Fruit fly (Drosophila melanogaster): ENCODE results near the gene CG3987.

CG3987 gene

dm6 chr3R:15092784-15093183, 47.0 kb upstream of the CG3987 start:
- TF ChIP-seq brk (GFP tag; optimal IDR thresholded peaks at IDR 0.05) (no peak), Hr83 (GFP tag; optimal IDR thresholded peaks at IDR 0.05; ENCODE audit: poor library complexity, severe bottlenecking) (no peak), dmrt93B (GFP tag; optimal IDR thresholded peaks at IDR 0.05) (no peak), CG32264 (GFP tag; optimal IDR thresholded peaks at IDR 0.05) (no peak), br (GFP tag; optimal IDR thresholded peaks at IDR 0.05) (no peak), N (GFP tag; optimal IDR thresholded peaks at IDR 0.05) (no peak), usp (GFP tag; optimal IDR thresholded peaks at IDR 0.05) (no peak)

dm6 chr3R:15094218-15094928, 45.4 kb upstream of the CG3987 start:
- TF ChIP-seq rgr (GFP tag; optimal IDR thresholded peaks at IDR 0.05) (no peak), Sp1 (GFP tag; optimal IDR thresholded peaks at IDR 0.05) (peak; percentile 5), brk (GFP tag; optimal IDR thresholded peaks at IDR 0.05) (no peak), HLH106 (tag; optimal IDR thresholded peaks at IDR 0.05) (no peak), tai (GFP tag; optimal IDR thresholded peaks at IDR 0.05) (no peak), jim (GFP tag; optimal IDR thresholded peaks at IDR 0.05) (no peak), br (GFP tag; optimal IDR thresholded peaks at IDR 0.05) (peak; percentile 23), foxo (GFP tag; optimal IDR thresholded peaks at IDR 0.05) (peak in 1 of 2 experiments; percentile 28), OdsH (GFP tag; optimal IDR thresholded peaks at IDR 0.05) (peak; percentile 13), woc (GFP tag; optimal IDR thresholded peaks at IDR 0.05) (peak; percentile 77), fru (GFP tag; optimal IDR thresholded peaks at IDR 0.05) (peak; percentile 30), h (GFP tag; optimal IDR thresholded peaks at IDR 0.05) (peak; percentile 46), Myc (optimal IDR thresholded peaks at IDR 0.05) (peak; percentile 99)

dm6 chr3R:15094929-15095236, 44.9 kb upstream of the CG3987 start:
- TF ChIP-seq Dif (GFP tag; optimal IDR thresholded peaks at IDR 0.05; ENCODE audit: partially characterized antibody) (no peak), GATAd (GFP tag; optimal IDR thresholded peaks at IDR 0.05) (no peak), psq (GFP tag; optimal IDR thresholded peaks at IDR 0.05) (peak; percentile 39), dl (GFP tag; optimal IDR thresholded peaks at IDR 0.05; ENCODE audit: insufficient read depth in 1 of 2, partially characterized antibody in 2 of 2) (peak in 1 of 2 experiments; percentile 1)

dm6 chr3R:15095550-15096031, 44.2 kb upstream of the CG3987 start, which contains the start of gene CG6966:
Gene CG6966 (minus strand): TSS chr3R:15095631.
- peak; percentile 50 for TF ChIP-seq psq (GFP tag; optimal IDR thresholded peaks at IDR 0.05)
- peak; percentile 78 for TF ChIP-seq ey (GFP tag; optimal IDR thresholded peaks at IDR 0.05)
- TF ChIP-seq Hnf4 (GFP tag; optimal IDR thresholded peaks at IDR 0.05), result peak; percentile 91
- TF ChIP-seq foxo (GFP tag; optimal IDR thresholded peaks at IDR 0.05), result peak; percentile 14 to 90
- TF ChIP-seq Hr83 (GFP tag; optimal IDR thresholded peaks at IDR 0.05; ENCODE audit: poor library complexity, severe bottlenecking), result peak; percentile 86
- no peak for TF ChIP-seq N (GFP tag; optimal IDR thresholded peaks at IDR 0.05)
- no peak for TF ChIP-seq tai (GFP tag; optimal IDR thresholded peaks at IDR 0.05)
- TF ChIP-seq HLH106 (tag; optimal IDR thresholded peaks at IDR 0.05), result peak; percentile 82
- peak; percentile 98 for TF ChIP-seq Dif (GFP tag; optimal IDR thresholded peaks at IDR 0.05; ENCODE audit: partially characterized antibody)
- TF ChIP-seq CrebA (GFP tag; optimal IDR thresholded peaks at IDR 0.05; ENCODE audit: borderline replicate concordance), result no peak
- no peak for TF ChIP-seq Abd-B (GFP tag; optimal IDR thresholded peaks at IDR 0.05)
- TF ChIP-seq Mio (GFP tag; optimal IDR thresholded peaks at IDR 0.05), result peak; percentile 79
- no peak for TF ChIP-seq Hr78 (GFP tag; optimal IDR thresholded peaks at IDR 0.05)
- TF ChIP-seq dmrt93B (GFP tag; optimal IDR thresholded peaks at IDR 0.05), result peak; percentile 95
- TF ChIP-seq GATAd (GFP tag; optimal IDR thresholded peaks at IDR 0.05), result peak; percentile 85
- TF ChIP-seq Vsx2 (GFP tag; optimal IDR thresholded peaks at IDR 0.05; ENCODE audit: partially characterized antibody), result peak; percentile 75
- peak; percentile 88 for TF ChIP-seq h (GFP tag; optimal IDR thresholded peaks at IDR 0.05)
- no peak for TF ChIP-seq lola (GFP tag; optimal IDR thresholded peaks at IDR 0.05)
- TF ChIP-seq Jra (GFP tag; optimal IDR thresholded peaks at IDR 0.05), result peak; percentile 72
- TF ChIP-seq Dfd (GFP tag; optimal IDR thresholded peaks at IDR 0.05), result no peak
- peak; percentile 60 for TF ChIP-seq dsf (GFP tag; optimal IDR thresholded peaks at IDR 0.05; ENCODE audit: borderline replicate concordance)
- peak; percentile 85 for TF ChIP-seq fru (GFP tag; optimal IDR thresholded peaks at IDR 0.05)
- TF ChIP-seq jim (GFP tag; optimal IDR thresholded peaks at IDR 0.05), result peak; percentile 25
- TF ChIP-seq Myc (optimal IDR thresholded peaks at IDR 0.05), result peak; percentile 63
- TF ChIP-seq CG9705 (GFP tag; optimal IDR thresholded peaks at IDR 0.05), result peak; percentile 93
- peak; percentile 77 for TF ChIP-seq OdsH (GFP tag; optimal IDR thresholded peaks at IDR 0.05)
- TF ChIP-seq usp (GFP tag; optimal IDR thresholded peaks at IDR 0.05), result no peak
- peak; percentile 60 for TF ChIP-seq sage (GFP tag; optimal IDR thresholded peaks at IDR 0.05)
- TF ChIP-seq rgr (GFP tag; optimal IDR thresholded peaks at IDR 0.05), result peak; percentile 95
- peak; percentile 70 for TF ChIP-seq brk (GFP tag; optimal IDR thresholded peaks at IDR 0.05)
- peak; percentile 81 for TF ChIP-seq br (GFP tag; optimal IDR thresholded peaks at IDR 0.05)
- TF ChIP-seq CG32264 (GFP tag; optimal IDR thresholded peaks at IDR 0.05), result peak; percentile 53
- peak; percentile 96 for TF ChIP-seq sv (GFP tag; optimal IDR thresholded peaks at IDR 0.05)
- no peak for TF ChIP-seq woc (GFP tag; optimal IDR thresholded peaks at IDR 0.05)
- peak; percentile 75 for TF ChIP-seq Sp1 (GFP tag; optimal IDR thresholded peaks at IDR 0.05)
- peak; percentile 3 to 73 for TF ChIP-seq dl (GFP tag; optimal IDR thresholded peaks at IDR 0.05; ENCODE audit: insufficient read depth in 1 of 2, partially characterized antibody in 2 of 2)
- TF ChIP-seq Rel (GFP tag; optimal IDR thresholded peaks at IDR 0.05), result no peak
- TF ChIP-seq Rel (tag; optimal IDR thresholded peaks at IDR 0.05), result peak; percentile 67
- TF ChIP-seq pan (optimal IDR thresholded peaks at IDR 0.05), result no peak
